Worm (Caenorhabditis elegans): Measurements from ENCODE around the gene usp-33.
A peak's percentile ranks its signal among the peaks of the same experiment; 100 is the strongest.

The usp-33 gene

ce11 chrX:15619273-15619672, 28.1 kb downstream of the usp-33 start (continued):
- TF ChIP-seq aly-2 (tag; optimal IDR thresholded peaks at IDR 0.05) (no peak), mdl-1 (tag; optimal IDR thresholded peaks at IDR 0.05) (no peak), nhr-77 (tag; optimal IDR thresholded peaks at IDR 0.05) (no peak), sem-4 (tag; optimal IDR thresholded peaks at IDR 0.05) (no peak), Y55F3AM.14 (GFP tag; optimal IDR thresholded peaks at IDR 0.05) (no peak), unc-55 (GFP tag; optimal IDR thresholded peaks at IDR 0.05) (no peak), ztf-1 (GFP tag; conservative IDR thresholded peaks at IDR 0.05) (no peak), snpc-4 (tag; optimal IDR thresholded peaks at IDR 0.05) (no peak), sma-9 (GFP tag; optimal IDR thresholded peaks at IDR 0.05) (peak; percentile 40), sma-9 (tag; optimal IDR thresholded peaks at IDR 0.05) (no peak), elt-1 (tag; optimal IDR thresholded peaks at IDR 0.05) (no peak)

DNA sequence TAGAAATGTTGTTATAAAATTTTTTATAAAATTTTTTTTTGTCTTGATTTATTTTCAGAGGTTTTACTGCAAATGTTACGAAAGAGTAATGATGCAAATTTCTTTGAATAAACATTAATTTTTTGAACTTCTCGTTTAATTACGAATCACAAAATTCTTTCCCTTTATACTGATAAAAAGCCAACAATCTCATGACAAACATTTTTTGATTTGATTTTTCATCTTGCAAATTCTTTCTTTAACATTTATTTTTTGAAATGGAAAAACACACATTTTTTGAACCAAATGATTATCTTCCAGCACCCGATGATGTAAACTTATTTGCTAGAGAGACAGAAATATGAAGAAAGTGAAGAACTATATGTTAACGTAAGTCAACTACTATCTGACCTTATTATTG, 29.0 kb downstream of the usp-33 start, which contains the start of gene K09E9.1:
Gene K09E9.1, plus strand, starts transcription at position 301 of the 400 bp plus-strand sequence.
- TF ChIP-seq nhr-23 (tag; optimal IDR thresholded peaks at IDR 0.05) (no peak), fos-1 (tag; optimal IDR thresholded peaks at IDR 0.05) (peak; percentile 17), crh-2 (tag; optimal IDR thresholded peaks at IDR 0.05) (no peak), snpc-4 (tag; optimal IDR thresholded peaks at IDR 0.05) (no peak)

ce11 chrX:15621001-15621400, 29.8 kb downstream of the usp-33 start:
- TF ChIP-seq alr-1 (tag; optimal IDR thresholded peaks at IDR 0.05), result no peak
- TF ChIP-seq lin-11 (tag; optimal IDR thresholded peaks at IDR 0.05), result no peak
- no peak for TF ChIP-seq gmeb-1 (tag; optimal IDR thresholded peaks at IDR 0.05)
- TF ChIP-seq nhr-25 (tag; optimal IDR thresholded peaks at IDR 0.05), result no peak
- TF ChIP-seq nhr-237 (tag; optimal IDR thresholded peaks at IDR 0.05), result no peak
- no peak for TF ChIP-seq unc-55 (GFP tag; optimal IDR thresholded peaks at IDR 0.05)
- TF ChIP-seq nhr-12 (tag; optimal IDR thresholded peaks at IDR 0.05), result no peak
- TF ChIP-seq blmp-1 (tag; optimal IDR thresholded peaks at IDR 0.05; ENCODE audit: insufficient read depth), result no peak
- TF ChIP-seq Y55F3AM.14 (GFP tag; optimal IDR thresholded peaks at IDR 0.05), result no peak
- TF ChIP-seq nhr-21 (tag; optimal IDR thresholded peaks at IDR 0.05), result no peak
- no peak for TF ChIP-seq egl-27 (tag; optimal IDR thresholded peaks at IDR 0.05)
- no peak for TF ChIP-seq snpc-4 (tag; optimal IDR thresholded peaks at IDR 0.05)
- no peak for TF ChIP-seq sem-4 (tag; optimal IDR thresholded peaks at IDR 0.05)

ce11 chrX:15622041-15622440, 30.9 kb downstream of the usp-33 start:
- TF ChIP-seq fos-1 (tag; optimal IDR thresholded peaks at IDR 0.05), result peak; percentile 65
- no peak for TF ChIP-seq mbf-1 (tag; optimal IDR thresholded peaks at IDR 0.05)
- no peak for TF ChIP-seq sem-4 (tag; optimal IDR thresholded peaks at IDR 0.05)
- no peak for TF ChIP-seq nhr-25 (tag; optimal IDR thresholded peaks at IDR 0.05)
- peak; percentile 38 for TF ChIP-seq sma-9 (GFP tag; optimal IDR thresholded peaks at IDR 0.05)
- no peak for TF ChIP-seq sma-9 (tag; optimal IDR thresholded peaks at IDR 0.05)
- no peak for TF ChIP-seq egl-27 (tag; optimal IDR thresholded peaks at IDR 0.05)
- TF ChIP-seq nhr-12 (tag; optimal IDR thresholded peaks at IDR 0.05), result no peak
- no peak for TF ChIP-seq nhr-23 (tag; optimal IDR thresholded peaks at IDR 0.05)
- peak; percentile 36 for TF ChIP-seq crh-2 (tag; optimal IDR thresholded peaks at IDR 0.05)

- peak; percentile 61 for TF ChIP-seq mab-5 (tag; optimal IDR thresholded peaks at IDR 0.05)
- TF ChIP-seq nhr-23 (tag; optimal IDR thresholded peaks at IDR 0.05), result no peak
- TF ChIP-seq ZK546.5 (tag; optimal IDR thresholded peaks at IDR 0.05), result no peak
- peak; percentile 67 for TF ChIP-seq sma-9 (GFP tag; optimal IDR thresholded peaks at IDR 0.05)
- no peak for TF ChIP-seq sma-9 (tag; optimal IDR thresholded peaks at IDR 0.05)
- TF ChIP-seq ceh-16 (tag; optimal IDR thresholded peaks at IDR 0.05), result no peak
- no peak for TF ChIP-seq Y55F3AM.14 (GFP tag; optimal IDR thresholded peaks at IDR 0.05)
- no peak for TF ChIP-seq mdl-1 (tag; optimal IDR thresholded peaks at IDR 0.05)
- peak; percentile 51 for TF ChIP-seq sma-3 (GFP tag; optimal IDR thresholded peaks at IDR 0.05)
- TF ChIP-seq nhr-25 (tag; optimal IDR thresholded peaks at IDR 0.05), result peak; percentile 57
- TF ChIP-seq fos-1 (tag; optimal IDR thresholded peaks at IDR 0.05), result peak; percentile 38
- peak; percentile 43 for TF ChIP-seq blmp-1 (tag; optimal IDR thresholded peaks at IDR 0.05; ENCODE audit: insufficient read depth)
- TF ChIP-seq nhr-21 (tag; optimal IDR thresholded peaks at IDR 0.05), result peak; percentile 51
- TF ChIP-seq lin-11 (tag; optimal IDR thresholded peaks at IDR 0.05), result no peak
- TF ChIP-seq unc-55 (GFP tag; optimal IDR thresholded peaks at IDR 0.05), result no peak
- no peak for TF ChIP-seq egl-27 (tag; optimal IDR thresholded peaks at IDR 0.05)
These were observed 35.1 kb downstream of the usp-33 start for ce11 chrX:15626119-15626850.

DNA sequence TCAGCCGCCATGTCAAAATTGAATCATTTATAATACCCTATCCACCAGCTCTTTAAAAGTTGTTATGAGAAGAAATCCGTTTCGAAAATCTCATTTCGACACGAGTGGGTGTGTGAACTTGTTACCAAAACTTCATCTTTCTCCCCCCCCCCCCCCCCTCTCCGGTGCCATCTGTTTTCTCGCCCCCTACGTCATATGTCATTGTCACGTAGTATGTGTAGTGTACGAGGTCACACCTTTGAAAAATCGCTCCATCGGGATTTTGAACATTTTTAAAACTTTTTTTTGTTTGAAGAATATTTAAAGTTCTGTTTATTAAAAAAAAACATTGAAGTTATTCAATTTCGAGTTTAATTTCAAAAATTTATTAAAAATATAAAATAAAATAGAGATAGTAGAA, 36.6 kb downstream of the usp-33 start:
- TF ChIP-seq ztf-11 (tag; optimal IDR thresholded peaks at IDR 0.05), result no peak
- TF ChIP-seq nhr-25 (tag; optimal IDR thresholded peaks at IDR 0.05), result peak; percentile 37
- TF ChIP-seq mbf-1 (tag; optimal IDR thresholded peaks at IDR 0.05), result no peak
- no peak for TF ChIP-seq ama-1 (optimal IDR thresholded peaks at IDR 0.05)
